Fruit fly (Drosophila melanogaster) whole organism, embryonic: ENCODE measurements around the gene CG14383.

ENCODE experiments used
- BtbVII ChIP-seq: fragments of 200-800 bp; sonication (Bioruptor generic); optimal IDR thresholded peaks from 3 replicates; lab custom pipeline; 2017; ENCODE audit warnings: missing biosample characterization, mild to moderate bottlenecking, missing genetic modification characterization
- CG10565 ChIP-seq: fragments of 200-800 bp; sonication (Bioruptor generic); optimal IDR thresholded peaks from 3 replicates; lab custom pipeline; 2016; ENCODE audit warnings: missing biosample characterization, mild to moderate bottlenecking, missing genetic modification characterization
- CG11398 ChIP-seq: fragments of 200-800 bp; sonication (Bioruptor generic); optimal IDR thresholded peaks from 2 replicates; lab custom pipeline; 2016; ENCODE audit warnings: missing biosample characterization, missing genetic modification characterization
- CG11504 ChIP-seq: fragments of 200-800 bp; sonication (Bioruptor generic); optimal IDR thresholded peaks from 3 replicates; lab custom pipeline; 2019; ENCODE audit warnings: missing biosample characterization, mild to moderate bottlenecking, missing genetic modification characterization, moderate library complexity
- CG11695 ChIP-seq: fragments of 200-800 bp; sonication (Bioruptor generic); IDR thresholded peaks from 3 replicates; pipeline ENCODE4 v1.3.6; 2022; ENCODE audit warnings: missing biosample characterization, missing genetic modification characterization
- CG11723 ChIP-seq: fragments of 200-800 bp; sonication (Bioruptor generic); optimal IDR thresholded peaks from 2 replicates; lab custom pipeline; 2017; ENCODE audit warnings: missing biosample characterization, mild to moderate bottlenecking, missing genetic modification characterization
- CG13287 ChIP-seq: fragments of 200-800 bp; sonication (Bioruptor generic); IDR thresholded peaks from 2 replicates; pipeline ENCODE4 v1.3.6; 2022; ENCODE audit warnings: missing biosample characterization, missing genetic modification characterization; ENCODE audit not compliant: partially characterized antibody
- CG14050 ChIP-seq: fragments of 200-800 bp; sonication (Bioruptor generic); IDR thresholded peaks from 3 replicates; pipeline ENCODE4 v1.3.6; 2022; ENCODE audit warnings: missing biosample characterization, missing genetic modification characterization
- CG17829 ChIP-seq: fragments of 200-800 bp; optimal IDR thresholded peaks from 2 replicates; lab custom pipeline; 2019; ENCODE audit warnings: missing biosample characterization, mild to moderate bottlenecking, missing genetic modification characterization, moderate library complexity
- CG1792 ChIP-seq: fragments of 200-800 bp; sonication (Bioruptor generic); optimal IDR thresholded peaks from 2 replicates; lab custom pipeline; 2016; ENCODE audit warnings: missing biosample characterization, missing genetic modification characterization
- CG2199 ChIP-seq: fragments of 200-800 bp; sonication (Bioruptor generic); IDR thresholded peaks from 3 replicates; pipeline ENCODE4 v1.3.6; 2022; ENCODE audit warnings: missing biosample characterization, missing genetic modification characterization
- CG3726 ChIP-seq: fragments of 200-800 bp; sonication (Bioruptor generic); IDR thresholded peaks from 3 replicates; pipeline ENCODE4, ENCODE4 v1.3.6; 2022; ENCODE audit warnings: missing biosample characterization, missing genetic modification characterization
- CG4328 ChIP-seq: fragments of 200-800 bp; sonication (Bioruptor generic); optimal IDR thresholded peaks from 3 replicates; lab custom pipeline; 2017; ENCODE audit warnings: missing biosample characterization, missing genetic modification reagents, missing genetic modification characterization
- CG4707 ChIP-seq: fragments of 200-800 bp; sonication (Bioruptor generic); optimal IDR thresholded peaks from 2 replicates; lab custom pipeline; 2018; ENCODE audit warnings: missing biosample characterization, mild to moderate bottlenecking, missing genetic modification characterization, moderate library complexity
- CG4730 ChIP-seq: fragments of 200-800 bp; sonication (Bioruptor generic); IDR thresholded peaks from 2 replicates; pipeline ENCODE4 v1.3.6; 2022; ENCODE audit warnings: missing biosample characterization, missing genetic modification characterization
- CG4854 ChIP-seq: fragments of 200-800 bp; sonication (Bioruptor generic); optimal IDR thresholded peaks from 2 replicates; lab custom pipeline; 2016; ENCODE audit warnings: missing biosample characterization, missing genetic modification characterization, inconsistent platforms
- CG6654 ChIP-seq: fragments of 200-800 bp; sonication (Bioruptor generic); optimal IDR thresholded peaks from 2 replicates; lab custom pipeline; 2017; ENCODE audit warnings: missing biosample characterization, mild to moderate bottlenecking, missing genetic modification characterization
- CG7745 ChIP-seq: fragments of 200-800 bp; sonication (Bioruptor generic); optimal IDR thresholded peaks from 2 replicates; lab custom pipeline; 2018; ENCODE audit warnings: missing biosample characterization, mild to moderate bottlenecking, missing genetic modification characterization, moderate library complexity
- CG8089 ChIP-seq: fragments of 200-800 bp; sonication (Bioruptor generic); optimal IDR thresholded peaks from 3 replicates; lab custom pipeline; 2016; ENCODE audit warnings: missing biosample characterization, missing genetic modification characterization
- CG9215 ChIP-seq: fragments of 200-800 bp; sonication (Bioruptor generic); IDR thresholded peaks from 2 replicates; pipeline ENCODE4 v1.3.6; 2022; ENCODE audit warnings: missing biosample characterization, missing genetic modification characterization
- CG9797 ChIP-seq: fragments of 200-800 bp; sonication (Bioruptor generic); optimal IDR thresholded peaks from 3 replicates; lab custom pipeline; 2018; ENCODE audit warnings: missing biosample characterization, mild to moderate bottlenecking, missing genetic modification characterization
- CG9876 ChIP-seq: fragments of 200-800 bp; sonication (Bioruptor generic); optimal IDR thresholded peaks from 2 replicates; lab custom pipeline; 2016; ENCODE audit warnings: missing biosample characterization, missing genetic modification characterization
- Drgx ChIP-seq: fragments of 200-800 bp; sonication (Bioruptor generic); IDR thresholded peaks from 2 replicates; pipeline ENCODE4 v1.3.6; 2022; ENCODE audit warnings: missing biosample characterization, missing genetic modification characterization
- Gsc ChIP-seq: fragments of 200-800 bp; sonication (Bioruptor generic); IDR thresholded peaks from 2 replicates; pipeline ENCODE4 v1.3.6; 2022; ENCODE audit warnings: missing biosample characterization, missing genetic modification characterization
- Hmx ChIP-seq: fragments of 200-800 bp; sonication (Bioruptor generic); optimal IDR thresholded peaks from 2 replicates; lab custom pipeline; 2016; ENCODE audit warnings: missing biosample characterization, missing genetic modification characterization
- Mes4 ChIP-seq: fragments of 200-800 bp; sonication (Bioruptor generic); optimal IDR thresholded peaks from 2 replicates; lab custom pipeline; 2016; ENCODE audit warnings: missing biosample characterization, missing genetic modification characterization
- NC2α ChIP-seq: fragments of 200-800 bp; sonication (Bioruptor generic); optimal IDR thresholded peaks from 2 replicates; lab custom pipeline; 2016; ENCODE audit warnings: missing biosample characterization, missing genetic modification characterization
- Six4 ChIP-seq: fragments of 200-800 bp; sonication (Bioruptor generic); optimal IDR thresholded peaks from 2 replicates; lab custom pipeline; 2016; ENCODE audit warnings: missing biosample characterization, missing genetic modification characterization
- Stat92E ChIP-seq, 3 experiments: fragments of >200 bp in 2 of 3; fragments of 200-800 bp in 1 of 3; sonication (Bioruptor generic) in 1 of 3; optimal IDR thresholded peaks; 2 replicates each; lab custom pipeline; 2017 to 2019; ENCODE audit warnings: missing biosample characterization in 3 of 3, missing genetic modification characterization in 3 of 3, mild to moderate bottlenecking in 1 of 3, moderate library complexity in 1 of 3
- bcd ChIP-seq: fragments of 200-800 bp; sonication (Bioruptor generic); optimal IDR thresholded peaks from 2 replicates; lab custom pipeline; 2017; ENCODE audit warnings: missing biosample characterization, mild to moderate bottlenecking, missing genetic modification characterization
- btn ChIP-seq: fragments of 200-800 bp; sonication (Bioruptor generic); optimal IDR thresholded peaks from 2 replicates; lab custom pipeline; 2016; ENCODE audit warnings: missing biosample characterization, missing genetic modification characterization
- croc ChIP-seq: fragments of 200-800 bp; sonication (Bioruptor generic); conservative IDR thresholded peaks from 3 replicates; pipeline ENCODE4 v1.3.6; 2022; ENCODE audit warnings: missing biosample characterization, missing genetic modification characterization
- gsb ChIP-seq: fragments of 200-800 bp; sonication (Bioruptor generic); IDR thresholded peaks from 2 replicates; pipeline ENCODE4 v1.3.6; 2022; ENCODE audit warnings: missing biosample characterization, missing genetic modification characterization
- hb ChIP-seq: fragments of 200-800 bp; sonication (Bioruptor generic); IDR thresholded peaks from 3 replicates; pipeline ENCODE4 v1.3.6; 2022; ENCODE audit warnings: missing biosample characterization, missing genetic modification characterization; ENCODE audit not compliant: partially characterized antibody
- hbn ChIP-seq: fragments of 200-800 bp; sonication (Bioruptor generic); IDR thresholded peaks from 2 replicates; pipeline ENCODE4 v1.3.6; 2022; ENCODE audit warnings: missing biosample characterization, missing genetic modification characterization; ENCODE audit not compliant: partially characterized antibody
- jumu ChIP-seq: fragments of 200-800 bp; sonication (Bioruptor generic); optimal IDR thresholded peaks from 3 replicates; lab custom pipeline; 2016; ENCODE audit warnings: missing biosample characterization, missing genetic modification characterization
- kay ChIP-seq: fragments of 200-800 bp; sonication (Bioruptor generic); optimal IDR thresholded peaks from 2 replicates; lab custom pipeline; 2016; ENCODE audit warnings: missing biosample characterization, missing genetic modification characterization
- lbe ChIP-seq: fragments of 200-800 bp; sonication (Bioruptor generic); optimal IDR thresholded peaks from 2 replicates; lab custom pipeline; 2016; ENCODE audit warnings: missing biosample characterization, mild to moderate bottlenecking, missing genetic modification characterization
- maf-S ChIP-seq: fragments of 200-800 bp; sonication (Bioruptor generic); optimal IDR thresholded peaks from 2 replicates; lab custom pipeline; 2016; ENCODE audit warnings: missing biosample characterization, missing genetic modification characterization
- pho ChIP-seq: fragments of 200-800 bp; sonication (Bioruptor generic); optimal IDR thresholded peaks from 2 replicates; lab custom pipeline; 2016; ENCODE audit warnings: missing biosample characterization, missing genetic modification characterization
- prd ChIP-seq, 3 experiments: fragments of >200 bp in 2 of 3; fragments of 200-800 bp in 1 of 3; sonication (Bioruptor generic) in 1 of 3; optimal IDR thresholded peaks in 2 of 3; IDR thresholded peaks in 1 of 3; 2 replicates in 2 of 3; 3 replicates in 1 of 3; pipeline versions ENCODE4 v1.3.6 to Lab custom; 2017 to 2022; ENCODE audit warnings: missing biosample characterization in 1 of 3, missing genetic modification characterization in 1 of 3
- sens-2 ChIP-seq: fragments of 200-800 bp; sonication (Bioruptor generic); IDR thresholded peaks from 2 replicates; pipeline ENCODE4 v1.3.6; 2022; ENCODE audit warnings: missing biosample characterization, missing genetic modification characterization
- sob ChIP-seq: fragments of 200-800 bp; sonication (Bioruptor generic); IDR thresholded peaks from 2 replicates; pipeline ENCODE4 v1.3.6; 2022; ENCODE audit warnings: missing biosample characterization, missing genetic modification characterization
- sr ChIP-seq: fragments of 200-800 bp; sonication (Bioruptor generic); IDR thresholded peaks from 3 replicates; pipeline ENCODE4 v1.3.6; 2022; ENCODE audit warnings: missing biosample characterization, missing genetic modification characterization
- tin ChIP-seq: fragments of 200-800 bp; sonication (Bioruptor generic); optimal IDR thresholded peaks from 3 replicates; lab custom pipeline; 2016; ENCODE audit warnings: missing biosample characterization, missing genetic modification characterization
- trem ChIP-seq: fragments of 200-800 bp; optimal IDR thresholded peaks from 3 replicates; lab custom pipeline; 2019; ENCODE audit warnings: missing biosample characterization, mild to moderate bottlenecking, missing genetic modification characterization, moderate library complexity
- tup ChIP-seq: fragments of 200-800 bp; sonication (Bioruptor generic); optimal IDR thresholded peaks from 2 replicates; lab custom pipeline; 2016; ENCODE audit warnings: missing biosample characterization, mild to moderate bottlenecking, missing genetic modification characterization, moderate library complexity
- usp ChIP-seq: fragments of >200 bp; optimal IDR thresholded peaks from 2 replicates; lab custom pipeline; 2017; ENCODE audit warnings: missing biosample characterization, missing genetic modification characterization
- vfl ChIP-seq: fragments of 200-800 bp; sonication (Bioruptor generic); optimal IDR thresholded peaks from 2 replicates; lab custom pipeline; 2016; ENCODE audit warnings: missing biosample characterization, missing genetic modification characterization

The CG14383 gene

DNA sequence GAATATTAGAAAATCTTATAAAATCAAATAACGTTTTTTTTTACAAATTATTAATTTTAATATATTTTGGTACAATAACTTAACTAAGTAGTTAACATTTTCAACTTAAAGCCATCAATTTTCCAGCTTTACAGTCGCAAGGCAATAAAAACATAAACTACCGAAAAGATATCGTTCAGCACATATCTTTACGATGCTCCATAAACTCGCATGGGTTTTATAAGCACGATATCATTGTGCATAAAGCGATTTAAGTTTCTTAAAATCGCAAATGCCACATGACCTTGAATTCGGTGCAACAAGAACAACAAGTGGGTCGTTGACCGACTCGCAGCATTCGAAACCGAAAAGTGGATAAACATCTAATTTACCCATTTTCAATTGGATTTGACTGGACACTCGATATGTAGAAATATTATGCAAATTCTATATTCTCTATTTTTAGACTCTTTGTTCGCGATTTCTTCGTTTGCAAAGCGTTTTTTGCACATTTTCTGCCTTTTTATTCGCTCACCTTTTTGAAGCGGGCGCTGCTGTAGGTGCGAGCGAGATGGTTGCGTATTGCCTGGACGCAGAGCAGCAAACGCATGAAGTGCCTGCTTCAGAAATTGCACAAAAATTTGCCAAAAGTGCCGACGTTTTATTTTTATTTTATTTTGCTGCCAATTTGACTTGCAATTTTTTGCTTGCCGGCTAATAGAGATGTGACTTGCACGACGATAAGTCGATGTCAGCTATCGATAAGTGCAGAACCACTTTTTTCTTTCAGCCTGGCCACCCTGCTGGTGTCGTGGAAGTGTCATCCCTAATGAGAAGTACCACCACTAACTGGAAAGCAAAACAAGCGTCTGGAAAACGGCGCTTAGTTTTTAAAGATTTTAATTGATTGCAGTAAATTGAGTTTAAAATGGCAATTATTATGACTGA, 27.1 kb downstream of the CG14383 start, which contains the start of gene Spc25 (continued):
- TF ChIP-seq Stat92E (GFP tag; optimal IDR thresholded peaks at IDR 0.05; lab: Kevin White, UChicago): no peak
- peak; percentile 66; the same call in 1 of the 2 replicates for TF ChIP-seq sob (GFP tag; lab: Robert Waterston, UW)
- TF ChIP-seq BtbVII: peak; percentile 20
- TF ChIP-seq CG13287 (GFP tag; lab: Robert Waterston, UW): peak; percentile 97
- TF ChIP-seq CG4328 (GFP tag; lab: Kevin White, UChicago): no peak
- no peak for TF ChIP-seq CG10565 (GFP tag; lab: Kevin White, UChicago)
- peak; percentile 49; the same call in 1 of the 2 replicates for TF ChIP-seq CG9215 (GFP tag; lab: Robert Waterston, UW)
- no peak for TF ChIP-seq CG3726 (GFP tag; lab: Robert Waterston, UW)
- TF ChIP-seq Mes4 (GFP tag; lab: Kevin White, UChicago): peak; percentile 55
- TF ChIP-seq Drgx: no peak
- no peak for TF ChIP-seq CG6654 (GFP tag; lab: Kevin White, UChicago)
- no peak for TF ChIP-seq gsb (GFP tag; lab: Robert Waterston, UW)
- TF ChIP-seq maf-S (GFP tag; lab: Kevin White, UChicago): peak; percentile 57
- TF ChIP-seq CG11723 (GFP tag; lab: Kevin White, UChicago): no peak
- no peak for TF ChIP-seq btn (GFP tag; lab: Kevin White, UChicago)
- no peak for TF ChIP-seq prd (optimal IDR thresholded peaks at IDR 0.05; lab: Kevin White, UChicago)
- peak; percentile 80 for TF ChIP-seq prd (GFP tag; IDR thresholded peaks at IDR 0.05; lab: Robert Waterston, UW)
- no peak for TF ChIP-seq usp (GFP tag; lab: Kevin White, UChicago)
- peak; percentile 23 for TF ChIP-seq CG8089 (GFP tag; lab: Kevin White, UChicago)
- peak; percentile 65 for TF ChIP-seq pho
- TF ChIP-seq sr: no peak
- TF ChIP-seq CG9876: peak; percentile 58
- no peak for TF ChIP-seq kay
- no peak for TF ChIP-seq CG4707 (GFP tag; lab: Kevin White, UChicago)
- no peak for TF ChIP-seq CG4854
- no peak for TF ChIP-seq CG11398
- no peak for TF ChIP-seq lbe (GFP tag; lab: Kevin White, UChicago)
- peak; percentile 95 for TF ChIP-seq hbn (GFP tag; lab: Robert Waterston, UW)
- peak; percentile 35 for TF ChIP-seq CG17829 (tag; lab: Kevin White, UChicago)
- no peak for TF ChIP-seq CG7745 (tag; lab: Kevin White, UChicago)
- TF ChIP-seq CG11695 (GFP tag; lab: Robert Waterston, UW): no peak
- peak; percentile 19 for TF ChIP-seq NC2α
- no peak for TF ChIP-seq croc (GFP tag; lab: Robert Waterston, UW)
- TF ChIP-seq CG11504 (tag; lab: Kevin White, UChicago): peak; percentile 26
- peak; percentile 41 for TF ChIP-seq CG1792
- TF ChIP-seq tup (GFP tag; lab: Kevin White, UChicago): no peak
- peak; percentile 49 for TF ChIP-seq CG9797
- TF ChIP-seq Hmx: no peak
- TF ChIP-seq bcd: no peak
- TF ChIP-seq trem (tag; lab: Kevin White, UChicago): peak; percentile 84
- TF ChIP-seq sens-2: no peak
- no peak for TF ChIP-seq CG14050
- TF ChIP-seq Six4 (GFP tag; lab: Kevin White, UChicago): no peak
- TF ChIP-seq CG4730 (GFP tag; lab: Robert Waterston, UW): no peak
- TF ChIP-seq jumu (GFP tag; lab: Kevin White, UChicago): peak; percentile 73
- peak; percentile 93 for TF ChIP-seq hb (GFP tag; lab: Robert Waterston, UW)
- no peak for TF ChIP-seq Gsc (GFP tag; lab: Robert Waterston, UW)
- peak; percentile 60; the same call in 1 of the 3 replicates for TF ChIP-seq CG2199 (GFP tag; lab: Robert Waterston, UW)
- TF ChIP-seq vfl (GFP tag; lab: Kevin White, UChicago): peak; percentile 67
- peak; percentile 64 for TF ChIP-seq tin
